Fruit fly (Drosophila melanogaster): Measurements from ENCODE around the gene yellow-e2.

The yellow-e2 gene

DNA sequence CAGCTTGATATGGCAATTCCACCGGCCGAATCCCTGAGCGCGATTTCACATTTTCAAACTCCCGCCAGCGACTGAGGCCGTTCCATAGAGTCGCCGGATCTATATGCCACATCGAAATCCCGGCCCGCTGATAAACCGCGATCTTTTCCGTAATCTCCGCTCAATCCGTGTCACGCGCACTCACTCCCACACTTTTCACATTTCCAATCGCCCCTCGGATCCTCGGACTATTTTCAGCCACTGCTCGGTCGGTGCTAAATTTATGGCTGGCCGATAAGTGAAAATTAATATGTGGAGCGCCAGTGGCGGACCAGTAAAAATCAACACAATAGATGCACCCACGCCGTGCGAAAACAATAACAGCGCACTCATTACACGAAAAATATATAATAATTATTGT is 13.8 kb downstream of the yellow-e2 start:
- no peak for TF ChIP-seq toe (GFP tag; optimal IDR thresholded peaks at IDR 0.05)
- TF ChIP-seq CG11617 (GFP tag; optimal IDR thresholded peaks at IDR 0.05) = no peak
- TF ChIP-seq Hr96 (GFP tag; optimal IDR thresholded peaks at IDR 0.05) = no peak
- TF ChIP-seq cnc (optimal IDR thresholded peaks at IDR 0.05) = no peak

DNA sequence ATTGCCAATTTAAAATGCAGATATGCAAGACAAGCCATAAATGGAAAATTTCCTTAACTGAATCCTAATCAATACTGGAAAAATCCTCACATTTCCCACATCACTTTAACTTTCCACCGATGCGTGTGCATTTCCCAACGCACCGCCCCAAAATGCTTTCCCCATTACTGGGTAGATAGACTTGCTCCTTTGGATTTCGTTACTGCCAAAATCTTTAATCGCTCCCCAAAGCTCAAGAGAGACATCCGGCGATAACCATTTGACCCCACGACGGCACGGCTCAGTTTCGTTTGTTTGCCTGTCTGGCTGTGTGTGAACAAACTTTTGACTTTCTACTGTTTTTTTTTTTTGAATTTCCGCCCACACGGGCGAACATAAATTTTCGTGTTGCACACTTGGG is 16.3 kb downstream of the yellow-e2 start:
- TF ChIP-seq bab1 (GFP tag; optimal IDR thresholded peaks at IDR 0.05) = no peak
- no peak for TF ChIP-seq CG5204 (GFP tag; optimal IDR thresholded peaks at IDR 0.05)
- no peak for TF ChIP-seq CG33017 (tag; optimal IDR thresholded peaks at IDR 0.05)
- no peak for TF ChIP-seq ovo (GFP tag; optimal IDR thresholded peaks at IDR 0.05)
- no peak for TF ChIP-seq CG7101 (tag; optimal IDR thresholded peaks at IDR 0.05)
- TF ChIP-seq CG14711 (tag; optimal IDR thresholded peaks at IDR 0.05) = no peak
- no peak for TF ChIP-seq tj (GFP tag; optimal IDR thresholded peaks at IDR 0.05)
- no peak for TF ChIP-seq CG7045 (GFP tag; optimal IDR thresholded peaks at IDR 0.05)
- TF ChIP-seq Mnt (GFP tag; optimal IDR thresholded peaks at IDR 0.05) = no peak
- no peak for TF ChIP-seq cnc (optimal IDR thresholded peaks at IDR 0.05)
- no peak for TF ChIP-seq pad (GFP tag; optimal IDR thresholded peaks at IDR 0.05)
- no peak for TF ChIP-seq toe (GFP tag; optimal IDR thresholded peaks at IDR 0.05)

DNA sequence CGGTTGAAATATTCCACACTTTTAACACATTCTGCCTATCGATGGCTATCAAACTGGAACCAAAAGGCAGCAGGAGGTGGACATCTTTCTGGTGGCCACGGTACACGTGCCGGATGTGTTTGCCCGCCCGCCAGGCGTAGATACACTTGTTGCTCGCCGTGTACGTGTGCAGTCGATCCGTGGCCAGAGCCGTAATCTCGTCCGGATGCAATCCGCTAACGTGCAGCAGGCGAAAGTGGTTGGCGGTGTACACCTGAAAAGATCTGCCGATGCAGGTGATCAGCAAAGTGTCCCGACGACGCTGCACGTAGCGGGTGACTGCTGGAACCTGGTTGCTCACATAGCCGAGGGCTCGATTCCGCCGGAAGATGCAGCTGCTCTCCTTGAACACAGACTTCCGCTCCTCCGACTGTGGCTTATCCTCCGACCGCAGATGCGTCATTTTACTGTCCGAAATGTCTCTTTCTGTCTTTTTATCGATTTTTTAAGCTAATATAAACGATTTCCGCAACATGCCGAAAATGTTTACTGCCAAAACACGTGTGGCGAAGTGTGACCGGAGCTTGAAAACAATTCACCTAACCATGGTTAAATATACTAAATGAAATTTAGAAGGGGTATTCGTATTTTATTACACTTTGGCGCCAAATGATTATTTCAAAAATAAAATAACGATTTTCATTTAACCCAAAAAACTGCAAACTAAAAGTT is 18.5 kb downstream of the yellow-e2 start, which contains the start of gene CG9799:
CG9799 (minus strand) TSS at position 550 of the 711 bp plus-strand sequence.
- TF ChIP-seq bab1 (GFP tag; optimal IDR thresholded peaks at IDR 0.05) (peak; percentile 26), tj (GFP tag; optimal IDR thresholded peaks at IDR 0.05) (no peak), pad (GFP tag; optimal IDR thresholded peaks at IDR 0.05) (no peak), Mnt (GFP tag; optimal IDR thresholded peaks at IDR 0.05) (peak; percentile 99)

DNA sequence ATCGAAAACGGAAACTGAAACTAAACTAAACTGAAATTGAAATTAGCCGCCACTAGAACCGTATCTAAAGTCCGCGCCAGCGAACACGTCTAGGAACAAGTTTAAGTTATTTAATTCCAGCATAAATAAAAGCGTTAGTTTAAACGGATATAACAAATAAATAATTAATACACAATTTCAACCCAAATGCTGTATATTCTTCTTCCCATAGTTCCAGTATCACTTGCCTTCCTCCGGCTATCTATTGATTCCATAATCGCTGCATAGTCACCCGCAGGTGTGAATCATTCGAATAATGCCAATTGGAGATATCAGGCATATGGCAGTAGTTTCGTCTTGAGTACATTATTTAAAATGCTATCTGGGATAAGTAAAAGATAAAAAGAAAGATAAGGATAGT is 21.7 kb downstream of the yellow-e2 start:
- no peak for TF ChIP-seq CG14711 (tag; optimal IDR thresholded peaks at IDR 0.05)
- peak; percentile 91 for TF ChIP-seq kay (GFP tag; ENCODE audit: borderline replicate concordance)
- TF ChIP-seq Crg-1 (GFP tag; optimal IDR thresholded peaks at IDR 0.05) = no peak
- TF ChIP-seq CG5204 (GFP tag; optimal IDR thresholded peaks at IDR 0.05) = no peak
- no peak for TF ChIP-seq CG33017 (tag; optimal IDR thresholded peaks at IDR 0.05)
- no peak for TF ChIP-seq CG11617 (GFP tag; optimal IDR thresholded peaks at IDR 0.05)
- TF ChIP-seq tj (GFP tag; optimal IDR thresholded peaks at IDR 0.05) = no peak
- no peak for TF ChIP-seq toe (GFP tag; optimal IDR thresholded peaks at IDR 0.05)
- TF ChIP-seq Mnt (GFP tag; optimal IDR thresholded peaks at IDR 0.05) = no peak

DNA sequence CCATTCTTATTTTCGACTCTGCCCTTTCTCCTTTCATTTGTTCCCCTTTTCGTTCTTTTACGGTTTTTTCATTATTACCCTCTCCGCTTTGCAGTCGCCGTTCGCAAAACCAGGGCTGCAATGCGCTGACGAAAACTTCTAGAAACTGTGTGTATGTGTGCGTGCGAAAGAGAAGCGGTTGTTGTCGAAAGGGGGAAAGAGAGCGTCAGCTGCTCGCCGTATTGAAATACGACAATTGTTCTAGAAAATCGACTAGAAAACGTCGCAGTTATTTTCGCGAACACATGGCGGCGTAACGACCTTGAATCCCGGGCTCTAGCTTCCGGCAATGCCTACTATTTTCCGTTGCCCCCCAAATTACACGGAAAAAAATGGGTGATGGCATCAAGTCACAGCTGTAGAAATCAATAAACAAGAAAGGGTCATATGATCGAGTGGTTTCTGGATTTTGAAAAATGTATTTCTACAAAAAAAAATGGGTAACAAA is 24.1 kb downstream of the yellow-e2 start:
- TF ChIP-seq pad (GFP tag; optimal IDR thresholded peaks at IDR 0.05) (peak; percentile 92), Mnt (GFP tag; optimal IDR thresholded peaks at IDR 0.05) (peak; percentile 86), CG11617 (GFP tag; optimal IDR thresholded peaks at IDR 0.05) (peak; percentile 50), Clk (GFP tag; optimal IDR thresholded peaks at IDR 0.05) (no peak), CG33017 (tag; optimal IDR thresholded peaks at IDR 0.05) (peak; percentile 31), toe (GFP tag; optimal IDR thresholded peaks at IDR 0.05) (no peak), cnc (optimal IDR thresholded peaks at IDR 0.05) (no peak), kay (GFP tag; ENCODE audit: borderline replicate concordance) (peak; percentile 93), Hr96 (GFP tag; optimal IDR thresholded peaks at IDR 0.05) (no peak), CG7101 (tag; optimal IDR thresholded peaks at IDR 0.05) (peak; percentile 23), CG5204 (GFP tag; optimal IDR thresholded peaks at IDR 0.05) (no peak), CG12768 (GFP tag; optimal IDR thresholded peaks at IDR 0.05) (peak; percentile 21), CG14711 (tag; optimal IDR thresholded peaks at IDR 0.05) (peak; percentile 22), tj (GFP tag; optimal IDR thresholded peaks at IDR 0.05) (no peak), CG7045 (GFP tag; optimal IDR thresholded peaks at IDR 0.05) (no peak), CG1620 (GFP tag; optimal IDR thresholded peaks at IDR 0.05) (no peak), ovo (GFP tag; optimal IDR thresholded peaks at IDR 0.05) (peak; percentile 15), Crg-1 (GFP tag; optimal IDR thresholded peaks at IDR 0.05) (no peak), bab1 (GFP tag; optimal IDR thresholded peaks at IDR 0.05) (peak; percentile 3), cic (GFP tag; optimal IDR thresholded peaks at IDR 0.05) (peak; percentile 32)

DNA sequence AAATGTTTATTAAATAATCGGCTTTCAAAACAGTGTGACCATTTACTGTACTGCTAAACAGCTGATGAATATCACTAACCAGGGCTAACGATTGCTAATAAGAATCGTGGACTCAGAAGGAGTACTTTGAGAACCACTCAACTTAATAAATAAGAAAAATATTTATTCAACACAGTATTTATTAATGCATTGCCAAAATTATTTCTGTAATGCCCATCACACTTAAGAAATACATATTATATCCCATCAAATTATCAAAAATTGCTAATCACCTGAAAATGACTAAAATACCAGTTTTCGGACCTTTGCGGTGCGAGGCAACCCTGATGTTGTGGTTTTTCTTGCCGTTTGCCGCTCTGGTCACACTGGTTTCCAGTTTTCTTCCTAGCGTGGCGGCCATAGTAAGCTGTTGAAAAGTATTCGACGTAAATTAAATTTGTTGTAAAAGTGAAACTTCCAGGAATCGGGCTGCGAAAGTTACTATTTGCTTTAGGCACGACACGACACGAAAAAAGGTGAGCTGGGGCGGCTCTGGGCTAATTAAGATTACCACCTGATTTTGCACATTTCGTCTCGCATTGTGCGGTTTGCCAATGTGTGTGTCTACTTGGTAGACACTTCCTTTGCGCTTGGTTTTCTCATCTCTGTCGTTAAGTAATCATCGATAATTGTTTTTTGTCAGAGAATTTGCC is 24.9 kb downstream of the yellow-e2 start, which contains the start of the genes mRpS21 and Droj2:
mRpS21 (minus strand) TSS at position 66 of the 692 bp plus-strand sequence.
Droj2 (plus strand) TSS at position 363 of the 692 bp plus-strand sequence.
- TF ChIP-seq CG11617 (GFP tag; optimal IDR thresholded peaks at IDR 0.05) (peak; percentile 39), ovo (GFP tag; optimal IDR thresholded peaks at IDR 0.05) (peak; percentile 37), toe (GFP tag; optimal IDR thresholded peaks at IDR 0.05) (peak; percentile 80), CG33017 (tag; optimal IDR thresholded peaks at IDR 0.05) (peak; percentile 34), cnc (optimal IDR thresholded peaks at IDR 0.05) (no peak), CG7101 (tag; optimal IDR thresholded peaks at IDR 0.05) (peak; percentile 68), bab1 (GFP tag; optimal IDR thresholded peaks at IDR 0.05) (peak; percentile 66), cic (GFP tag; optimal IDR thresholded peaks at IDR 0.05) (no peak), CG5204 (GFP tag; optimal IDR thresholded peaks at IDR 0.05) (peak; percentile 82), pad (GFP tag; optimal IDR thresholded peaks at IDR 0.05) (peak; percentile 25), Mnt (GFP tag; optimal IDR thresholded peaks at IDR 0.05) (peak; percentile 30), CG7045 (GFP tag; optimal IDR thresholded peaks at IDR 0.05) (peak; percentile 47), CG12768 (GFP tag; optimal IDR thresholded peaks at IDR 0.05) (peak; percentile 39), CG14711 (tag; optimal IDR thresholded peaks at IDR 0.05) (peak; percentile 92), kay (GFP tag; ENCODE audit: borderline replicate concordance) (no peak), Crg-1 (GFP tag; optimal IDR thresholded peaks at IDR 0.05) (peak; percentile 63), tj (GFP tag; optimal IDR thresholded peaks at IDR 0.05) (peak; percentile 40), Clk (GFP tag; optimal IDR thresholded peaks at IDR 0.05) (peak; percentile 56), CG1620 (GFP tag; optimal IDR thresholded peaks at IDR 0.05) (peak; percentile 71), Hr96 (GFP tag; optimal IDR thresholded peaks at IDR 0.05) (no peak)

All from whole organism, adult.